Worm (Caenorhabditis elegans) whole organism, L1 larva: ENCODE results near the gene C01G12.3.
A peak's percentile ranks its signal among the peaks of the same experiment; 100 is the strongest.

ENCODE experiments used
- C16A3.4 ChIP-seq: fragments of 150-350 bp; optimal IDR thresholded peaks from 2 replicates; lab custom pipeline; 2014; ENCODE audit warnings: missing biosample characterization, missing genetic modification characterization
- C34B4.2 ChIP-seq: sonication (generic microtip); optimal IDR thresholded peaks from 2 replicates; lab custom pipeline; 2017; ENCODE audit warnings: mild to moderate bottlenecking, missing genetic modification characterization, missing compliant biosample characterization
- F16B12.6 ChIP-seq: fragments of 150-350 bp; optimal IDR thresholded peaks from 2 replicates; lab custom pipeline; 2014; ENCODE audit warnings: missing biosample characterization, missing genetic modification characterization
- aha-1 ChIP-seq: fragments of 150-350 bp; optimal IDR thresholded peaks from 2 replicates; lab custom pipeline; 2014; ENCODE audit warnings: missing biosample characterization, missing genetic modification characterization
- aly-2 ChIP-seq: fragments of 150-350 bp; optimal IDR thresholded peaks from 2 replicates; lab custom pipeline; 2014; ENCODE audit warnings: missing biosample characterization, missing genetic modification characterization
- ama-1 ChIP-seq: fragments of 150-350 bp; optimal IDR thresholded peaks from 2 replicates; lab custom pipeline; 2014
- blmp-1 ChIP-seq: fragments of 150-350 bp; optimal IDR thresholded peaks from 2 replicates; lab custom pipeline; 2014; ENCODE audit warnings: missing biosample characterization, missing genetic modification characterization
- ceh-88 ChIP-seq: fragments of 200-800 bp; sonication (Bioruptor generic); IDR thresholded peaks from 2 replicates; pipeline ENCODE4 v1.3.6; 2022; ENCODE audit warnings: missing genetic modification characterization, missing compliant biosample characterization
- ces-1 ChIP-seq: fragments of 150-350 bp; optimal IDR thresholded peaks from 2 replicates; lab custom pipeline; 2014; ENCODE audit warnings: missing biosample characterization, missing genetic modification reagents, missing genetic modification characterization
- dpl-1 ChIP-seq, 3 experiments: fragments of 150-350 bp in 2 of 3; sonication (generic microtip) in 1 of 3; optimal IDR thresholded peaks; 2 replicates each; lab custom pipeline; 2014 to 2017; ENCODE audit warnings: missing biosample characterization in 3 of 3, missing genetic modification characterization in 3 of 3, missing genetic modification reagents in 3 of 3
- dsc-1 ChIP-seq: sonication (generic microtip); optimal IDR thresholded peaks from 2 replicates; lab custom pipeline; 2016; ENCODE audit warnings: mild to moderate bottlenecking, missing genetic modification characterization, missing compliant biosample characterization
- efl-1 ChIP-seq, 4 experiments: fragments of 150-350 bp; optimal IDR thresholded peaks in 3 of 4; peaks in 1 of 4; 1 replicate in 1 of 4; 2 replicates in 3 of 4; lab custom pipeline; 2014; ENCODE audit warnings: missing biosample characterization in 2 of 4, missing genetic modification characterization in 2 of 4, missing genetic modification reagents in 2 of 4
- egl-13 ChIP-seq: sonication (generic microtip); optimal IDR thresholded peaks from 2 replicates; lab custom pipeline; 2016; ENCODE audit warnings: missing genotype, missing genetic modification reagents, missing genetic modification characterization, missing compliant biosample characterization
- elt-3 ChIP-seq, 6 experiments: fragments of 150-350 bp in 1 of 6; sonication (generic microtip); optimal IDR thresholded peaks; 2 replicates each; lab custom pipeline; 2017 to 2018; ENCODE audit warnings: missing biosample characterization in 6 of 6, missing genetic modification characterization in 6 of 6, inconsistent platforms in 1 of 6
- fkh-10 ChIP-seq: sonication (generic microtip); optimal IDR thresholded peaks from 2 replicates; lab custom pipeline; 2017; ENCODE audit warnings: missing biosample characterization, missing genetic modification reagents, missing genetic modification characterization
- fkh-4 ChIP-seq: sonication (generic microtip); optimal IDR thresholded peaks from 2 replicates; lab custom pipeline; 2016; ENCODE audit warnings: missing compliant biosample characterization, missing genetic modification characterization, borderline replicate concordance
- fos-1 ChIP-seq: fragments of 150-350 bp; optimal IDR thresholded peaks from 2 replicates; lab custom pipeline; 2014; ENCODE audit warnings: missing biosample characterization, missing genetic modification characterization
- irx-1 ChIP-seq: sonication (generic microtip); optimal IDR thresholded peaks from 2 replicates; lab custom pipeline; 2016; ENCODE audit warnings: missing genetic modification characterization, missing compliant biosample characterization
- isw-1 ChIP-seq: fragments of 200-800 bp; sonication (Bioruptor generic); IDR thresholded peaks from 2 replicates; pipeline ENCODE4 v1.3.6; 2022; ENCODE audit warnings: missing genetic modification characterization, missing compliant biosample characterization
- lin-14 ChIP-seq: fragments of 200-800 bp; sonication (Bioruptor generic); optimal IDR thresholded peaks from 2 replicates; lab custom pipeline; 2018; ENCODE audit warnings: mild to moderate bottlenecking, missing genetic modification characterization, moderate library complexity, missing compliant biosample characterization
- lin-35 ChIP-seq, 2 experiments: fragments of 150-350 bp; optimal IDR thresholded peaks; 2 replicates each; lab custom pipeline; 2014; ENCODE audit warnings: missing biosample characterization in 2 of 2, missing genetic modification characterization in 2 of 2, missing genetic modification reagents in 2 of 2
- lin-39 ChIP-seq: fragments of 150-350 bp; optimal IDR thresholded peaks from 2 replicates; lab custom pipeline; 2014; ENCODE audit warnings: missing biosample characterization, missing genetic modification reagents, missing genetic modification characterization
- lir-3 ChIP-seq: sonication (generic microtip); optimal IDR thresholded peaks from 2 replicates; lab custom pipeline; 2016; ENCODE audit warnings: mild to moderate bottlenecking, missing genetic modification characterization, moderate library complexity, missing compliant biosample characterization; ENCODE audit not compliant: poor library complexity
- lsy-2 ChIP-seq, 2 experiments: fragments of 150-350 bp; optimal IDR thresholded peaks; 2 replicates each; lab custom pipeline; 2014; ENCODE audit warnings: missing biosample characterization in 2 of 2, missing genetic modification characterization in 2 of 2
- mdl-1 ChIP-seq, 2 experiments: fragments of 150-350 bp; optimal IDR thresholded peaks; 2 replicates each; lab custom pipeline; 2014 to 2017; ENCODE audit warnings: missing biosample characterization in 2 of 2, missing genetic modification characterization in 2 of 2, inconsistent platforms in 1 of 2
- mep-1 ChIP-seq: fragments of 150-350 bp; optimal IDR thresholded peaks from 2 replicates; lab custom pipeline; 2014; ENCODE audit warnings: missing biosample characterization, missing genetic modification characterization
- nhr-237 ChIP-seq: fragments of 150-350 bp; optimal IDR thresholded peaks from 2 replicates; lab custom pipeline; 2014; ENCODE audit warnings: missing biosample characterization, missing genetic modification characterization
- nhr-47 ChIP-seq: sonication (generic microtip); optimal IDR thresholded peaks from 2 replicates; lab custom pipeline; 2016; ENCODE audit warnings: mild to moderate bottlenecking, missing genetic modification characterization, moderate library complexity, missing compliant biosample characterization
- nhr-71 ChIP-seq: sonication (generic microtip); optimal IDR thresholded peaks from 2 replicates; lab custom pipeline; 2016; ENCODE audit warnings: mild to moderate bottlenecking, missing genetic modification characterization, moderate library complexity, missing compliant biosample characterization
- nhr-85 ChIP-seq: sonication (generic microtip); peaks from one replicate; lab custom pipeline; 2016; ENCODE audit warnings: missing genetic modification characterization, inconsistent platforms, missing compliant biosample characterization
- nhr-90 ChIP-seq: sonication (generic microtip); optimal IDR thresholded peaks from 2 replicates; lab custom pipeline; 2016; ENCODE audit warnings: mild to moderate bottlenecking, missing genetic modification characterization, missing compliant biosample characterization; ENCODE audit not compliant: poor library complexity
- pag-3 ChIP-seq: sonication (generic microtip); optimal IDR thresholded peaks from 2 replicates; lab custom pipeline; 2017; ENCODE audit warnings: missing genetic modification characterization, mild to moderate bottlenecking, missing compliant biosample characterization, antibody characterized with exemption, borderline replicate concordance; ENCODE audit not compliant: insufficient read depth
- pax-3 ChIP-seq: fragments of 200-800 bp; sonication (Bioruptor generic); optimal IDR thresholded peaks from 2 replicates; lab custom pipeline; 2018; ENCODE audit warnings: mild to moderate bottlenecking, missing genetic modification characterization, moderate library complexity, missing compliant biosample characterization
- rnt-1 ChIP-seq: sonication (generic microtip); optimal IDR thresholded peaks from 2 replicates; lab custom pipeline; 2016; ENCODE audit warnings: mild to moderate bottlenecking, missing genetic modification characterization, moderate library complexity, missing compliant biosample characterization
- skn-1 ChIP-seq: fragments of 150-350 bp; optimal IDR thresholded peaks from 2 replicates; lab custom pipeline; 2014; ENCODE audit warnings: missing biosample characterization, missing genetic modification characterization
- snpc-4 ChIP-seq: fragments of 150-350 bp; optimal IDR thresholded peaks from 2 replicates; lab custom pipeline; 2014; ENCODE audit warnings: missing biosample characterization, missing genetic modification characterization
- snu-23 ChIP-seq: sonication (generic microtip); optimal IDR thresholded peaks from 2 replicates; lab custom pipeline; 2016; ENCODE audit warnings: missing genetic modification characterization, missing compliant biosample characterization
- swsn-7 ChIP-seq: sonication (generic microtip); optimal IDR thresholded peaks from 2 replicates; lab custom pipeline; 2016; ENCODE audit warnings: missing genetic modification characterization, missing compliant biosample characterization
- tbx-2 ChIP-seq: sonication (generic microtip); optimal IDR thresholded peaks from 2 replicates; lab custom pipeline; 2016; ENCODE audit warnings: missing genetic modification characterization, missing compliant biosample characterization
- unc-130 ChIP-seq: fragments of 150-350 bp; optimal IDR thresholded peaks from 2 replicates; lab custom pipeline; 2017; ENCODE audit warnings: missing biosample characterization, missing genetic modification characterization, inconsistent platforms
- unc-86 ChIP-seq: sonication (generic microtip); optimal IDR thresholded peaks from 2 replicates; lab custom pipeline; 2016; ENCODE audit warnings: missing genetic modification characterization, missing compliant biosample characterization
- unc-98 ChIP-seq: fragments of 200-800 bp; sonication (Bioruptor generic); IDR thresholded peaks from 2 replicates; pipeline ENCODE4 v1.3.6; 2022; ENCODE audit warnings: missing genetic modification characterization, missing compliant biosample characterization
- zip-4 ChIP-seq: fragments of 200-800 bp; sonication (Bioruptor generic); optimal IDR thresholded peaks from 2 replicates; lab custom pipeline; 2018; ENCODE audit warnings: mild to moderate bottlenecking, missing genetic modification characterization, moderate library complexity, missing compliant biosample characterization
- ztf-11 ChIP-seq, 2 experiments: sonication (generic microtip); optimal IDR thresholded peaks; 2 replicates each; lab custom pipeline; 2016 to 2017; ENCODE audit warnings: missing genetic modification characterization in 2 of 2, missing biosample characterization in 1 of 2, missing compliant biosample characterization in 1 of 2

The C01G12.3 gene

ce11 chrII:14569322-14569721 lies 12.8 kb downstream of the C01G12.3 start:
- TF ChIP-seq egl-13 (tag; lab: Kevin White, UChicago) = peak; percentile 41
- peak; percentile 50 for TF ChIP-seq tbx-2
- TF ChIP-seq nhr-71 = peak; percentile 48
- peak; percentile 83 for TF ChIP-seq lin-14 (GFP tag; lab: Kevin White, UChicago)
- peak; percentile 32 to 70 for TF ChIP-seq efl-1 (optimal IDR thresholded peaks at IDR 0.05; lab: Kevin White, UChicago)
- TF ChIP-seq efl-1 (GFP tag; optimal IDR thresholded peaks at IDR 0.05 in 1 of 2; lab: Kevin White, UChicago) = peak; percentile 9 to 66
- peak; percentile 36 for TF ChIP-seq nhr-47
- no peak for TF ChIP-seq zip-4 (GFP tag; lab: Kevin White, UChicago)
- TF ChIP-seq fkh-10 = peak; percentile 68
- no peak for TF ChIP-seq ces-1 (GFP tag; lab: Kevin White, UChicago)
- peak; percentile 11 to 33 for TF ChIP-seq lsy-2 (tag; optimal IDR thresholded peaks at IDR 0.05; lab: Kevin White, UChicago)
- no peak for TF ChIP-seq pag-3 (tag; lab: Kevin White, UChicago)
- TF ChIP-seq nhr-85 (tag; lab: Kevin White, UChicago) = peak; percentile 48
- peak; percentile 22 for TF ChIP-seq swsn-7 (tag; lab: Kevin White, UChicago)
- peak; percentile 11 for TF ChIP-seq unc-86 (tag; lab: Kevin White, UChicago)
- peak; percentile 3 for TF ChIP-seq skn-1 (tag; lab: Kevin White, UChicago)
- peak; percentile 40 for TF ChIP-seq blmp-1
- TF ChIP-seq isw-1 (GFP tag; lab: Robert Waterston, UW) = peak; percentile 20
- TF ChIP-seq ama-1 (lab: Kevin White, UChicago) = no peak
- TF ChIP-seq irx-1 (tag; lab: Kevin White, UChicago) = peak; percentile 53

- TF ChIP-seq aha-1 (tag; lab: Kevin White, UChicago) = no peak
- no peak for TF ChIP-seq ceh-88 (GFP tag; lab: Robert Waterston, UW)
- TF ChIP-seq blmp-1 = peak; percentile 66
- no peak for TF ChIP-seq aly-2
- TF ChIP-seq elt-3 (tag; optimal IDR thresholded peaks at IDR 0.05; lab: Kevin White, UChicago) = no peak
These were observed 14.3 kb downstream of the C01G12.3 start for ce11 chrII:14567811-14568210.

DNA sequence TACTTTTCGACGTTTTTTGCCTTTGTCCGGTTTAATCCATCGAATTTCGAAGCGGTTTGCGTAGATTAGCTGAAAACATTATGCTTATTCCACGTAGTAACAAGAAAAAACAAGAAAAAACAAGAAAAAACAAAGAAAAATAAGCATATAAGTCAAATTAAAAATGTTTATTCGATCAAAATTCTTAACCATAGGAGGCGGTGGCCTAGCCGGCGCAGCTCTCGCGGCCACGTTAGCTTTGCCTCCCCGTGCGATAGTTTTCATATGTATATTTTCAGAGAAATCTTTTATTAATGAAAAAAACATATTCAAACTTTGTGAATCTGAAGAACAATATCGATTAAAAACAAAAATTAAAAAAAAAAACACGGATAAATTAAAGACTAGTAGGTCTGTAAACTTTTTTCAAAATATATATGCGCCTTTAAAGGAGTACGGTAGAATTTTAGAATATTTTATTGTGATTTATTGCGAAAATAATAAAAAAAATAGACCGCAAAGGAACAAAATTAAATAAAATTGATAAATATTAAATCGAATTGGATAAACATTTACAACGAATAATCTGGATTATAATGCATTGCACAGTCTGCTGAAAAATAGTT lies 18.2 kb downstream of the C01G12.3 start:
- TF ChIP-seq nhr-85 (tag; lab: Kevin White, UChicago) (peak; percentile 44), nhr-90 (tag; lab: Kevin White, UChicago) (peak; percentile 6), isw-1 (GFP tag; lab: Robert Waterston, UW) (peak; percentile 21; the same call in 1 of the 2 replicates), lir-3 (tag; lab: Kevin White, UChicago) (peak; percentile 47), snu-23 (GFP tag; lab: Kevin White, UChicago) (peak; percentile 8), ztf-11 (tag; optimal IDR thresholded peaks at IDR 0.05; lab: Kevin White, UChicago) (peak in 1 of 2 experiments; percentile 14), nhr-71 (peak; percentile 43), C16A3.4 (tag; lab: Kevin White, UChicago) (peak; percentile 6), lsy-2 (tag; optimal IDR thresholded peaks at IDR 0.05; lab: Kevin White, UChicago) (peak; percentile 78 to 95), lin-14 (GFP tag; lab: Kevin White, UChicago) (peak; percentile 21), lin-35 (GFP tag; optimal IDR thresholded peaks at IDR 0.05; lab: Kevin White, UChicago) (peak in 1 of 2 experiments; percentile 31), dpl-1 (GFP tag; optimal IDR thresholded peaks at IDR 0.05; lab: Kevin White, UChicago) (peak in 1 of 3 experiments; percentile 38), efl-1 (optimal IDR thresholded peaks at IDR 0.05; lab: Kevin White, UChicago) (peak; percentile 31 to 45), efl-1 (GFP tag; optimal IDR thresholded peaks at IDR 0.05 in 1 of 2; lab: Kevin White, UChicago) (peak in 1 of 2 experiments; percentile 91), nhr-47 (peak; percentile 34), rnt-1 (peak; percentile 26), F16B12.6 (peak; percentile 57)

DNA sequence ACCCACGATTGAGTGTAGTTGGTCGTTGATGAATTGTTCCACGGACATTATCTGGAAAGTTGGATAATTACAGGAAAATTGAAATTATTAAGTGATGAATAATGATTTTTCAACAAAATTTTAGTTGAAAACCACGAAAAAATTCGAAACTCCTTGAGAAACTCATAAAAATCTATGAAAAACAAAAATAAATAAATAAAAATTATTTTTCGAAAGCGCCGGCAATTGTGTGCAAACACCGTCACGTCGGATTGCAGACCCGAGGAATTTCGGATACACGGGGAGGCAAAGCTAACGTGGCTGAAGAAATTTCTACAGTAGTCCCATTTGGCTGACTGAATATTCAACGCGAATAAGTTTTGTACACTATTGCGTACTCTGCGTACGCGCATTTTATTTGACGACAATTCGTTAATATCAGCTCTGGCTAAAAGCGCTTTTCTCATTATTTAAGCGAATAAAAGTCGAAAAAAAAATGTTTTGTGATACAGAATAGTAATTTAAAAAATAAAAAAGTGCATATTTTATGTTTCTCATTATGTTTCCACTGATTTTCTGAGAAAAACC lies 20.5 kb downstream of the C01G12.3 start, which contains the start of gene mog-4:
mog-4 (minus strand) TSS at position 51 of the 567 bp plus-strand sequence.
- TF ChIP-seq fkh-4 (peak; percentile 89), fos-1 (tag; lab: Kevin White, UChicago) (peak; percentile 26), aly-2 (peak; percentile 45), C34B4.2 (tag; lab: Kevin White, UChicago) (peak; percentile 54), egl-13 (tag; lab: Kevin White, UChicago) (peak; percentile 96), pax-3 (tag; lab: Kevin White, UChicago) (peak; percentile 98), nhr-90 (tag; lab: Kevin White, UChicago) (peak; percentile 98), dsc-1 (tag; lab: Kevin White, UChicago) (peak; percentile 98), nhr-237 (tag; lab: Kevin White, UChicago) (peak; percentile 46), snpc-4 (tag; lab: Kevin White, UChicago) (peak; percentile 77), lin-39 (peak; percentile 38), unc-98 (GFP tag; lab: Robert Waterston, UW) (peak; percentile 100), blmp-1 (peak; percentile 49), unc-130 (tag; lab: Kevin White, UChicago) (peak; percentile 81), snu-23 (GFP tag; lab: Kevin White, UChicago) (peak; percentile 98), mep-1 (tag; lab: Kevin White, UChicago) (peak; percentile 88), mdl-1 (tag; optimal IDR thresholded peaks at IDR 0.05; lab: Kevin White, UChicago) (peak in 1 of 2 experiments; percentile 81)
